Fruit fly (Drosophila melanogaster) whole organism, embryonic: ENCODE data around the gene CG34136.

Experiments
- Atf6 ChIP-seq: fragments of 200-800 bp; sonication (Bioruptor generic); IDR thresholded peaks from 2 replicates; pipeline ENCODE4 v1.3.6; 2022; ENCODE audit warnings: missing biosample characterization, missing genetic modification characterization
- B-H1 ChIP-seq: fragments of 200-800 bp; sonication (Bioruptor generic); IDR thresholded peaks from 3 replicates; pipeline ENCODE4 v1.3.6; 2022; ENCODE audit warnings: missing biosample characterization, missing genetic modification characterization
- Bteb2 ChIP-seq: fragments of 200-800 bp; sonication (Bioruptor generic); optimal IDR thresholded peaks from 2 replicates; lab custom pipeline; 2016; ENCODE audit warnings: missing biosample characterization, missing genetic modification characterization
- CG10366 ChIP-seq: fragments of 200-800 bp; sonication (Bioruptor generic); IDR thresholded peaks from 2 replicates; pipeline ENCODE4 v1.3.6; 2022; ENCODE audit warnings: missing biosample characterization, missing genetic modification characterization
- CG10462 ChIP-seq: fragments of 200-800 bp; sonication (Bioruptor generic); optimal IDR thresholded peaks from 2 replicates; lab custom pipeline; 2016; ENCODE audit warnings: missing biosample characterization, missing genetic modification characterization
- CG12236 ChIP-seq: fragments of 200-800 bp; sonication (Bioruptor generic); optimal IDR thresholded peaks from 2 replicates; lab custom pipeline; 2016; ENCODE audit warnings: missing biosample characterization, missing genetic modification characterization
- CG12744 ChIP-seq: fragments of 200-800 bp; sonication (Bioruptor generic); optimal IDR thresholded peaks from 2 replicates; lab custom pipeline; 2016; ENCODE audit warnings: missing biosample characterization, missing genetic modification characterization
- CG14965 ChIP-seq: fragments of 200-800 bp; sonication (Bioruptor generic); optimal IDR thresholded peaks from 2 replicates; lab custom pipeline; 2016; ENCODE audit warnings: missing biosample characterization, missing genetic modification characterization, borderline replicate concordance
- CG15514 ChIP-seq: fragments of 200-800 bp; sonication (Bioruptor generic); optimal IDR thresholded peaks from 3 replicates; lab custom pipeline; 2017; ENCODE audit warnings: missing biosample characterization, missing genetic modification characterization, mild to moderate bottlenecking, moderate library complexity, missing genetic modification reagents
- CG18011 ChIP-seq: fragments of 200-800 bp; sonication (Bioruptor generic); optimal IDR thresholded peaks from 2 replicates; lab custom pipeline; 2017; ENCODE audit warnings: missing biosample characterization, missing genetic modification characterization, mild to moderate bottlenecking, moderate library complexity, missing genotype
- CG1832 ChIP-seq: fragments of 200-800 bp; sonication (Bioruptor generic); optimal IDR thresholded peaks from 2 replicates; lab custom pipeline; 2017; ENCODE audit warnings: missing biosample characterization, mild to moderate bottlenecking, missing genetic modification characterization, inconsistent platforms
- CG18476 ChIP-seq: fragments of 200-800 bp; sonication (Bioruptor generic); optimal IDR thresholded peaks from 2 replicates; lab custom pipeline; 2016; ENCODE audit warnings: missing biosample characterization, mild to moderate bottlenecking, missing genetic modification characterization
- CG18619 ChIP-seq: fragments of 200-800 bp; sonication (Bioruptor generic); optimal IDR thresholded peaks from 3 replicates; lab custom pipeline; 2017; ENCODE audit warnings: missing biosample characterization, mild to moderate bottlenecking, missing genetic modification characterization
- CG2678 ChIP-seq: fragments of 200-800 bp; sonication (Bioruptor generic); optimal IDR thresholded peaks from 3 replicates; lab custom pipeline; 2019; ENCODE audit warnings: missing biosample characterization, mild to moderate bottlenecking, missing genetic modification characterization, moderate library complexity
- CG30431 ChIP-seq: fragments of 200-800 bp; sonication (Bioruptor generic); optimal IDR thresholded peaks from 2 replicates; lab custom pipeline; 2017; ENCODE audit warnings: missing biosample characterization, missing genetic modification characterization
- CG31224 ChIP-seq: fragments of 200-800 bp; sonication (Bioruptor generic); IDR thresholded peaks from 2 replicates; pipeline ENCODE4 v1.3.6; 2022; ENCODE audit warnings: missing biosample characterization, missing genetic modification characterization
- CG34224 ChIP-seq: fragments of 200-800 bp; sonication (Bioruptor generic); IDR thresholded peaks from 3 replicates; pipeline ENCODE4 v1.3.6; 2022; ENCODE audit warnings: missing biosample characterization, missing genetic modification characterization; ENCODE audit not compliant: partially characterized antibody
- CG7928 ChIP-seq: fragments of 200-800 bp; sonication (Bioruptor generic); optimal IDR thresholded peaks from 2 replicates; lab custom pipeline; 2017; ENCODE audit warnings: missing biosample characterization, mild to moderate bottlenecking, missing genetic modification characterization
- CG8089 ChIP-seq: fragments of 200-800 bp; sonication (Bioruptor generic); optimal IDR thresholded peaks from 3 replicates; lab custom pipeline; 2016; ENCODE audit warnings: missing biosample characterization, missing genetic modification characterization
- CG8290 ChIP-seq, 3 experiments: fragments of 200-800 bp; sonication (Bioruptor generic); optimal IDR thresholded peaks; 2 replicates each; lab custom pipeline; 2016 to 2019; ENCODE audit warnings: missing biosample characterization in 3 of 3, missing genetic modification characterization in 3 of 3, mild to moderate bottlenecking in 2 of 3, moderate library complexity in 1 of 3
- CG8924 ChIP-seq: fragments of 200-800 bp; optimal IDR thresholded peaks from 3 replicates; lab custom pipeline; 2019; ENCODE audit warnings: missing biosample characterization, mild to moderate bottlenecking, missing genetic modification characterization, moderate library complexity
- CG8944 ChIP-seq: fragments of 200-800 bp; sonication (Bioruptor generic); optimal IDR thresholded peaks from 3 replicates; lab custom pipeline; 2016; ENCODE audit warnings: missing biosample characterization, missing genetic modification characterization
- Dip3 ChIP-seq: fragments of 200-800 bp; sonication (Bioruptor generic); optimal IDR thresholded peaks from 3 replicates; lab custom pipeline; 2016; ENCODE audit warnings: missing biosample characterization, missing genetic modification characterization
- Doc2 ChIP-seq: fragments of 200-800 bp; sonication (Bioruptor generic); IDR thresholded peaks from 2 replicates; pipeline ENCODE4 v1.3.6; 2022; ENCODE audit warnings: missing biosample characterization, missing genetic modification characterization
- ERR ChIP-seq: fragments of 200-800 bp; sonication (Bioruptor generic); optimal IDR thresholded peaks from 2 replicates; lab custom pipeline; 2016; ENCODE audit warnings: missing biosample characterization, missing genetic modification characterization
- Hr78 ChIP-seq, 2 experiments: fragments of 200-800 bp in 1 of 2; fragments of >200 bp in 1 of 2; sonication (Bioruptor generic) in 1 of 2; optimal IDR thresholded peaks; 2 replicates each; lab custom pipeline; 2017 to 2019; ENCODE audit warnings: missing biosample characterization in 2 of 2, missing genetic modification characterization in 2 of 2, mild to moderate bottlenecking in 1 of 2, moderate library complexity in 1 of 2
- Oaz ChIP-seq: fragments of 200-800 bp; sonication (Bioruptor generic); IDR thresholded peaks from 2 replicates; pipeline ENCODE4 v1.3.6; 2022; ENCODE audit warnings: missing biosample characterization, missing genetic modification characterization
- Opbp ChIP-seq: fragments of 200-800 bp; sonication (Bioruptor generic); IDR thresholded peaks from 3 replicates; pipeline ENCODE4 v1.3.6; 2022; ENCODE audit warnings: missing biosample characterization, missing genetic modification characterization; ENCODE audit not compliant: partially characterized antibody
- PHDP ChIP-seq: fragments of 200-800 bp; sonication (Bioruptor generic); optimal IDR thresholded peaks from 3 replicates; lab custom pipeline; 2018; ENCODE audit warnings: missing biosample characterization, mild to moderate bottlenecking, missing genetic modification characterization, moderate library complexity
- Scr ChIP-seq: fragments of 200-800 bp; sonication (Bioruptor generic); IDR thresholded peaks from 2 replicates; pipeline ENCODE4 v1.3.6; 2022; ENCODE audit warnings: missing biosample characterization, missing genetic modification characterization; ENCODE audit not compliant: partially characterized antibody
- Ssrp ChIP-seq: fragments of 200-800 bp; sonication (Bioruptor generic); optimal IDR thresholded peaks from 2 replicates; lab custom pipeline; 2018; ENCODE audit warnings: missing biosample characterization, mild to moderate bottlenecking, missing genetic modification characterization, moderate library complexity
- Trl ChIP-seq, 3 experiments: fragments of >200 bp in 2 of 3; fragments of 200-800 bp in 1 of 3; sonication (Bioruptor generic) in 1 of 3; optimal IDR thresholded peaks; 2 replicates in 1 of 3; 3 replicates in 2 of 3; lab custom pipeline; 2016 to 2017; ENCODE audit warnings: missing biosample characterization in 1 of 3, missing genetic modification characterization in 1 of 3
- Xrp1 ChIP-seq: fragments of 200-800 bp; sonication (Bioruptor generic); IDR thresholded peaks from 2 replicates; pipeline ENCODE4 v1.3.6; 2022; ENCODE audit warnings: missing biosample characterization, missing genetic modification characterization
- ab ChIP-seq: fragments of 200-800 bp; sonication (Bioruptor generic); optimal IDR thresholded peaks from 2 replicates; lab custom pipeline; 2016; ENCODE audit warnings: missing biosample characterization, missing genetic modification characterization
- ara ChIP-seq: fragments of 200-800 bp; sonication (Bioruptor generic); IDR thresholded peaks from 2 replicates; pipeline ENCODE4 v1.3.6; 2022; ENCODE audit warnings: missing biosample characterization, missing genetic modification characterization
- crp ChIP-seq, 2 experiments: fragments of 200-800 bp; sonication (Bioruptor generic); optimal IDR thresholded peaks; 2 replicates in 1 of 2; 3 replicates in 1 of 2; lab custom pipeline; 2017; ENCODE audit warnings: missing biosample characterization in 2 of 2, missing genetic modification characterization in 2 of 2, mild to moderate bottlenecking in 1 of 2, moderate library complexity in 1 of 2
- en ChIP-seq: fragments of 200-800 bp; sonication (Bioruptor generic); optimal IDR thresholded peaks from 2 replicates; lab custom pipeline; 2016; ENCODE audit warnings: missing biosample characterization, missing genetic modification characterization
- fd102C ChIP-seq: fragments of 200-800 bp; sonication (Bioruptor generic); optimal IDR thresholded peaks from 2 replicates; lab custom pipeline; 2018; ENCODE audit warnings: missing biosample characterization, mild to moderate bottlenecking, missing genetic modification characterization, moderate library complexity
- fd96Cb ChIP-seq: fragments of 200-800 bp; sonication (Bioruptor generic); optimal IDR thresholded peaks from 2 replicates; lab custom pipeline; 2018; ENCODE audit warnings: missing biosample characterization, mild to moderate bottlenecking, missing genetic modification characterization, moderate library complexity
- insv ChIP-seq, 2 experiments: fragments of 200-800 bp; sonication (Bioruptor generic); optimal IDR thresholded peaks; 3 replicates each; lab custom pipeline; 2016 to 2018; ENCODE audit warnings: missing biosample characterization in 2 of 2, missing genetic modification characterization in 2 of 2
- lab ChIP-seq: fragments of 200-800 bp; sonication (Bioruptor generic); optimal IDR thresholded peaks from 3 replicates; lab custom pipeline; 2017; ENCODE audit warnings: missing biosample characterization, missing genetic modification characterization, mild to moderate bottlenecking, moderate library complexity, missing genetic modification reagents
- maf-S ChIP-seq: fragments of 200-800 bp; sonication (Bioruptor generic); optimal IDR thresholded peaks from 2 replicates; lab custom pipeline; 2016; ENCODE audit warnings: missing biosample characterization, missing genetic modification characterization
- nmo ChIP-seq: fragments of 200-800 bp; sonication (Bioruptor generic); optimal IDR thresholded peaks from 2 replicates; lab custom pipeline; 2018; ENCODE audit warnings: missing biosample characterization, mild to moderate bottlenecking, missing genetic modification characterization, moderate library complexity
- pb ChIP-seq: fragments of 200-800 bp; sonication (Bioruptor generic); optimal IDR thresholded peaks from 3 replicates; lab custom pipeline; 2016; ENCODE audit warnings: missing biosample characterization, missing genetic modification characterization
- pzg ChIP-seq: fragments of 200-800 bp; sonication (Bioruptor generic); optimal IDR thresholded peaks from 3 replicates; lab custom pipeline; 2018; ENCODE audit warnings: missing biosample characterization, mild to moderate bottlenecking, missing genetic modification characterization, moderate library complexity
- sens-2 ChIP-seq: fragments of 200-800 bp; sonication (Bioruptor generic); IDR thresholded peaks from 2 replicates; pipeline ENCODE4 v1.3.6; 2022; ENCODE audit warnings: missing biosample characterization, missing genetic modification characterization
- sima ChIP-seq: fragments of 200-800 bp; sonication (Bioruptor generic); optimal IDR thresholded peaks from 2 replicates; lab custom pipeline; 2016; ENCODE audit warnings: missing biosample characterization, missing genetic modification characterization
- so ChIP-seq: fragments of 200-800 bp; sonication (Bioruptor generic); IDR thresholded peaks from 3 replicates; pipeline ENCODE4 v1.3.6; 2022; ENCODE audit warnings: missing biosample characterization, missing genetic modification characterization
- unc-4 ChIP-seq: fragments of 200-800 bp; sonication (Bioruptor generic); IDR thresholded peaks from 2 replicates; pipeline ENCODE4 v1.3.6; 2022; ENCODE audit warnings: missing biosample characterization, missing genetic modification characterization; ENCODE audit not compliant: partially characterized antibody

The CG34136 gene

DNA sequence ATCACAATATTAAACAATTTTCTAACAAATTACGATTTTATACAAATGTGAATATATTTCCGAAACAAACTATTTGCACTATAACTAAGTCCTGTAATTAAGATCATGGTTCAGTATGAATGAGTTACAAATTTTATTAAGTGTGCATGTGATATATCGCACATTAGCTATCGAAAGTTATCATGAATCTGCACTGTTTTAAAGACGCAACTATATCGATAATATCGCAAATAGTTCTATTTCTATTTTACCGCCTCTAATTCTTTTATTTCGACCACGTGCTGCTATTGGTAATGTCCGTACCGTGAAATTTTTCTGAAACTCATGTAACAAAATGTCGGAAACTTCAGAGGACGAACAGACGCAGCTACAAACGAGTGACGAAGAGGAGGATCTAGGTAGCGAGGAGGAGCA, 46.3 kb downstream of the CG34136 start, which contains the start of gene pths (continued):
- TF ChIP-seq en (GFP tag; lab: Kevin White, UChicago) = no peak
- TF ChIP-seq CG18619 = no peak
- no peak for TF ChIP-seq Atf6 (GFP tag; lab: Robert Waterston, UW)
- no peak for TF ChIP-seq CG8089 (GFP tag; lab: Kevin White, UChicago)
- TF ChIP-seq fd102C (GFP tag; lab: Kevin White, UChicago) = no peak
- peak; percentile 76 for TF ChIP-seq nmo (GFP tag; lab: Kevin White, UChicago)
- no peak for TF ChIP-seq sens-2
- TF ChIP-seq Bteb2 (GFP tag; lab: Kevin White, UChicago) = no peak
- no peak for TF ChIP-seq ara (GFP tag; lab: Robert Waterston, UW)
- TF ChIP-seq Trl (optimal IDR thresholded peaks at IDR 0.05; lab: Kevin White, UChicago) = no peak
- TF ChIP-seq Trl (GFP tag; optimal IDR thresholded peaks at IDR 0.05; lab: Kevin White, UChicago) = peak; percentile 40
- TF ChIP-seq Dip3 (GFP tag; lab: Kevin White, UChicago) = peak; percentile 41
- 0 out of 2 replicates have a peak, but pooled peaks have one; percentile 33 for TF ChIP-seq CG10366 (GFP tag; lab: Robert Waterston, UW)
- no peak for TF ChIP-seq Oaz (GFP tag; lab: Robert Waterston, UW)
- peak; percentile 45 for TF ChIP-seq CG8290 (GFP tag; optimal IDR thresholded peaks at IDR 0.05; lab: Kevin White, UChicago)
- peak in 1 of 2 experiments; percentile 84 for TF ChIP-seq CG8290 (tag; optimal IDR thresholded peaks at IDR 0.05; lab: Kevin White, UChicago)
- no peak for TF ChIP-seq insv (GFP tag; optimal IDR thresholded peaks at IDR 0.05; lab: Kevin White, UChicago)
- peak; percentile 75 for TF ChIP-seq CG34224 (GFP tag; lab: Robert Waterston, UW)
- no peak for TF ChIP-seq sima
- peak; percentile 77 for TF ChIP-seq Scr (GFP tag; lab: Robert Waterston, UW)
- TF ChIP-seq crp (GFP tag; optimal IDR thresholded peaks at IDR 0.05; lab: Kevin White, UChicago) = no peak
- peak; percentile 59 for TF ChIP-seq CG8944 (GFP tag; lab: Kevin White, UChicago)
- TF ChIP-seq maf-S = peak; percentile 50
- TF ChIP-seq CG18011 (GFP tag; lab: Kevin White, UChicago) = no peak
- no peak for TF ChIP-seq CG18476 (GFP tag; lab: Kevin White, UChicago)
- peak; percentile 92 for TF ChIP-seq pzg (GFP tag; lab: Kevin White, UChicago)
- TF ChIP-seq Opbp (GFP tag; lab: Robert Waterston, UW) = peak; percentile 86
- no peak for TF ChIP-seq CG30431 (GFP tag; lab: Kevin White, UChicago)
- TF ChIP-seq Hr78 (GFP tag; optimal IDR thresholded peaks at IDR 0.05; lab: Kevin White, UChicago) = peak in 1 of 2 experiments; percentile 16
- no peak for TF ChIP-seq CG10462 (GFP tag; lab: Kevin White, UChicago)
- no peak for TF ChIP-seq CG12236 (GFP tag; lab: Kevin White, UChicago)
- no peak for TF ChIP-seq CG1832 (GFP tag; lab: Kevin White, UChicago)
- no peak for TF ChIP-seq CG7928 (GFP tag; lab: Kevin White, UChicago)
- no peak for TF ChIP-seq ab (GFP tag; lab: Kevin White, UChicago)
- TF ChIP-seq Doc2 (GFP tag; lab: Robert Waterston, UW) = no peak
- peak; percentile 34 for TF ChIP-seq fd96Cb (tag; lab: Kevin White, UChicago)
- peak; percentile 36; the same call in 1 of the 2 replicates for TF ChIP-seq Xrp1
- peak; percentile 72 for TF ChIP-seq CG15514 (GFP tag; lab: Kevin White, UChicago)
- peak; percentile 22 for TF ChIP-seq CG12744 (GFP tag; lab: Kevin White, UChicago)
- TF ChIP-seq unc-4 (GFP tag; lab: Robert Waterston, UW) = peak; percentile 74
- TF ChIP-seq CG2678 = no peak
- TF ChIP-seq pb = no peak
- peak; percentile 4 for TF ChIP-seq PHDP
- peak; percentile 18 for TF ChIP-seq Ssrp (tag; lab: Kevin White, UChicago)
- TF ChIP-seq CG31224 (GFP tag; lab: Robert Waterston, UW) = no peak
- TF ChIP-seq lab (GFP tag; lab: Kevin White, UChicago) = no peak
- no peak for TF ChIP-seq B-H1
- TF ChIP-seq ERR = peak; percentile 40
- no peak for TF ChIP-seq CG14965 (GFP tag; lab: Kevin White, UChicago)
- no peak for TF ChIP-seq so
- peak; percentile 15 for TF ChIP-seq CG8924 (tag; lab: Kevin White, UChicago)
